Fruit fly (Drosophila melanogaster): ENCODE data around the gene side-VII.
A peak's percentile ranks its signal among the peaks of the same experiment; 100 is the strongest.

The side-VII gene

dm6 chr3R:9702567-9702966 is 37.2 kb downstream of the side-VII start (continued):
- TF ChIP-seq nom (GFP tag; optimal IDR thresholded peaks at IDR 0.05) (no peak), CG11560 (tag; IDR thresholded peaks at IDR 0.05) (no peak), Bdp1 (GFP tag; optimal IDR thresholded peaks at IDR 0.05) (peak; percentile 62), crc (GFP tag; optimal IDR thresholded peaks at IDR 0.05) (peak; percentile 65), nau (GFP tag; optimal IDR thresholded peaks at IDR 0.05) (peak; percentile 90), pan (optimal IDR thresholded peaks at IDR 0.05) (no peak), pan (GFP tag; optimal IDR thresholded peaks at IDR 0.05 in 1 of 2, IDR thresholded peaks at IDR 0.05 in 1 of 2) (no peak), pfk (GFP tag; optimal IDR thresholded peaks at IDR 0.05) (no peak), CG7271 (tag; optimal IDR thresholded peaks at IDR 0.05) (peak; percentile 87), CG11723 (GFP tag; optimal IDR thresholded peaks at IDR 0.05) (peak; percentile 84), CG10959 (GFP tag; IDR thresholded peaks at IDR 0.05) (no peak), Rfx (GFP tag; IDR thresholded peaks at IDR 0.05) (no peak), yki (optimal IDR thresholded peaks at IDR 0.05) (no peak), Lhr (GFP tag; optimal IDR thresholded peaks at IDR 0.05) (peak; percentile 57), gro (GFP tag; optimal IDR thresholded peaks at IDR 0.05) (peak; percentile 89), CG17802 (tag; optimal IDR thresholded peaks at IDR 0.05) (peak; percentile 69), CG2202 (tag; optimal IDR thresholded peaks at IDR 0.05) (peak; percentile 81), cato (GFP tag; optimal IDR thresholded peaks at IDR 0.05; ENCODE audit: borderline replicate concordance) (peak; percentile 65), kni (GFP tag; optimal IDR thresholded peaks at IDR 0.05) (peak; percentile 12), CG1024 (GFP tag; IDR thresholded peaks at IDR 0.05) (no peak), hkb (optimal IDR thresholded peaks at IDR 0.05) (no peak), hkb (GFP tag; IDR thresholded peaks at IDR 0.05) (no peak), CG33213 (GFP tag; optimal IDR thresholded peaks at IDR 0.05) (peak; percentile 82), chm (GFP tag; IDR thresholded peaks at IDR 0.05) (no peak), ttk (GFP tag; IDR thresholded peaks at IDR 0.05) (no peak), grn (GFP tag; optimal IDR thresholded peaks at IDR 0.05) (peak; percentile 50), nerfin-1 (tag; optimal IDR thresholded peaks at IDR 0.05) (peak; percentile 77), Neu2 (GFP tag; optimal IDR thresholded peaks at IDR 0.05; ENCODE audit: borderline replicate concordance) (no peak), CG7928 (GFP tag; optimal IDR thresholded peaks at IDR 0.05) (peak; percentile 57), Dek (tag; optimal IDR thresholded peaks at IDR 0.05) (peak; percentile 89), Ets65A (GFP tag) (peak; percentile 95), CG12219 (GFP tag; optimal IDR thresholded peaks at IDR 0.05) (peak; percentile 90), Max (GFP tag; optimal IDR thresholded peaks at IDR 0.05) (peak; percentile 83), unc-4 (GFP tag; IDR thresholded peaks at IDR 0.05; ENCODE audit: partially characterized antibody) (no peak), luna (GFP tag; optimal IDR thresholded peaks at IDR 0.05) (peak; percentile 44), CG11696 (GFP tag; IDR thresholded peaks at IDR 0.05) (no peak), gem (tag; optimal IDR thresholded peaks at IDR 0.05) (peak; percentile 94), CG12155 (GFP tag; optimal IDR thresholded peaks at IDR 0.05) (peak; percentile 77), CG13624 (GFP tag; optimal IDR thresholded peaks at IDR 0.05) (peak; percentile 87), CG17568 (GFP tag; optimal IDR thresholded peaks at IDR 0.05) (peak; percentile 93), B-H1 (GFP tag; IDR thresholded peaks at IDR 0.05) (no peak), vvl (GFP tag; IDR thresholded peaks at IDR 0.05) (no peak), MESR4 (GFP tag; optimal IDR thresholded peaks at IDR 0.05) (peak; percentile 40), Dip3 (GFP tag; optimal IDR thresholded peaks at IDR 0.05) (peak; percentile 76), so (GFP tag; IDR thresholded peaks at IDR 0.05) (no peak), CG7372 (GFP tag; IDR thresholded peaks at IDR 0.05) (no peak), ro (GFP tag; IDR thresholded peaks at IDR 0.05) (no peak), jumu (GFP tag; optimal IDR thresholded peaks at IDR 0.05) (peak; percentile 76), CG10267 (tag; optimal IDR thresholded peaks at IDR 0.05) (peak; percentile 79), CG31365 (tag; optimal IDR thresholded peaks at IDR 0.05) (peak; percentile 83), bab2 (GFP tag; optimal IDR thresholded peaks at IDR 0.05) (peak; percentile 86), CG9727 (GFP tag; optimal IDR thresholded peaks at IDR 0.05) (peak; percentile 86), chn (GFP tag; optimal IDR thresholded peaks at IDR 0.05) (peak; percentile 84)

All from whole organism, embryonic.